Fruit fly (Drosophila melanogaster): ENCODE measurements around the gene CG34451.

DNA sequence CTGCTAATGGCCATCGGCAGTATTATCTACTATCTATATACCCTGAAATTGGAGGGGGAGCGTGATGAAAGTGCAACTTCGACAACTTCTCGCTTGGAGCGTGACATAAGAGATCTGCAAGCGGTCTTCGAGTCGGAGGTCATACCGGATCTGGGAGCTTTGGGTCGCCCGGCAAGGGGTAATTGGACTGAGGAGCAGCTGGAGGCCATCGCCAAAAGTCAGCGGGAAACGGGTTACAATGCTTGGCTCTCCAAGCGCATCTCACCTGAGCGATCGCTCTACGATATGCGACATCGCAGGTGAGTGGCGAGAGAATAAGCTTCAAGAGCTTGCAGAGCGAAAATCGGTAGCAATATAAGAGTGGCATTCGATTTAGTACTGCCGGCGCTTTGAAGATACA lies 7.9 kb downstream of the CG34451 start:
- TF ChIP-seq psq (optimal IDR thresholded peaks at IDR 0.05) (no peak), pan (optimal IDR thresholded peaks at IDR 0.05) (no peak), EcR (GFP tag; optimal IDR thresholded peaks at IDR 0.05) (no peak)

Data from whole organism.